Fruit fly (Drosophila melanogaster): Measurements from ENCODE around the gene slp2.

The slp2 gene

DNA sequence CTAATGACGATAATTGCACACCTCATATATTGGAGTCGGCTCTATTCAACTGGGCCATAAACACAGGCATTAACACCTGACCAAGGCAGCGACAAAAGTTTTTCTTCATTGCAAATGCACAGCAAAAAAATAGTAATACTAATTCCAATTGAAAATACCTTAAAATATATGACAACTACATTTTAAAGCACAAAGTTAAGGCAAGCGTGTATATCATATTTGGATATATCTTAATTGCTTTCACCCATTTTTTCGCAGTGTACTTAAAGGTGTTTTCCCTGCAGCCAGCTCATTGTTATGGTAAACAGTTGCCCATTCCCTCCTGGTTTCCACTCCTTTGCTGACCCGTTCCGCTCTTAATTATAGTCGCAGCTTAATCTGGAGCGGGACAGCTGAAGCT is 4.3 kb downstream of the slp2 start (continued):
- TF ChIP-seq salm (tag; optimal IDR thresholded peaks at IDR 0.05) (no peak), CG1602 (GFP tag; optimal IDR thresholded peaks at IDR 0.05) (peak; percentile 11), CG4404 (GFP tag; IDR thresholded peaks at IDR 0.05) (no peak), gfzf (GFP tag; optimal IDR thresholded peaks at IDR 0.05) (no peak), tna (GFP tag; IDR thresholded peaks at IDR 0.05; ENCODE audit: partially characterized antibody) (no peak), sens (GFP tag) (peak; percentile 93), cad (GFP tag; optimal IDR thresholded peaks at IDR 0.05) (no peak), corto (GFP tag; optimal IDR thresholded peaks at IDR 0.05) (no peak), CG13894 (tag; optimal IDR thresholded peaks at IDR 0.05) (no peak), cas (GFP tag; IDR thresholded peaks at IDR 0.05) (no peak), CG5180 (GFP tag; optimal IDR thresholded peaks at IDR 0.05) (no peak), CG31365 (tag; optimal IDR thresholded peaks at IDR 0.05) (no peak), ham (GFP tag; IDR thresholded peaks at IDR 0.05) (no peak), BtbVII (GFP tag; optimal IDR thresholded peaks at IDR 0.05) (no peak), eve (GFP tag; optimal IDR thresholded peaks at IDR 0.05) (no peak), mirr (GFP tag; optimal IDR thresholded peaks at IDR 0.05) (no peak), CG3163 (GFP tag; optimal IDR thresholded peaks at IDR 0.05) (no peak), CG12744 (GFP tag; optimal IDR thresholded peaks at IDR 0.05) (no peak), Deaf1 (tag; optimal IDR thresholded peaks at IDR 0.05) (no peak), CG3281 (GFP tag; optimal IDR thresholded peaks at IDR 0.05) (no peak), Atf3 (GFP tag; optimal IDR thresholded peaks at IDR 0.05) (no peak), ase (GFP tag; IDR thresholded peaks at IDR 0.05) (peak; percentile 12; the same call in 1 of the 3 replicates), dm (GFP tag; optimal IDR thresholded peaks at IDR 0.05) (no peak), dpn (GFP tag; optimal IDR thresholded peaks at IDR 0.05) (peak in 1 of 2 experiments; percentile 11), Jarid2 (GFP tag; optimal IDR thresholded peaks at IDR 0.05) (no peak), az2 (GFP tag; optimal IDR thresholded peaks at IDR 0.05) (peak; percentile 12), CG4617 (GFP tag; optimal IDR thresholded peaks at IDR 0.05; ENCODE audit: borderline replicate concordance) (no peak), CG18476 (GFP tag; optimal IDR thresholded peaks at IDR 0.05) (no peak), Mes4 (GFP tag; optimal IDR thresholded peaks at IDR 0.05) (no peak), CG8089 (GFP tag; optimal IDR thresholded peaks at IDR 0.05) (no peak), jumu (GFP tag; optimal IDR thresholded peaks at IDR 0.05) (no peak), gsb-n (tag; optimal IDR thresholded peaks at IDR 0.05) (no peak), Abd-B (GFP tag; optimal IDR thresholded peaks at IDR 0.05) (no peak), odd (GFP tag; optimal IDR thresholded peaks at IDR 0.05) (no peak), CG16779 (GFP tag; IDR thresholded peaks at IDR 0.05) (no peak), CG2712 (tag; optimal IDR thresholded peaks at IDR 0.05) (peak; percentile 62), CG11504 (tag; optimal IDR thresholded peaks at IDR 0.05) (no peak), CG9727 (GFP tag; optimal IDR thresholded peaks at IDR 0.05) (peak; percentile 55), sd (tag; optimal IDR thresholded peaks at IDR 0.05) (no peak), CG1024 (GFP tag; IDR thresholded peaks at IDR 0.05) (0 out of 2 replicates have a peak, but pooled peaks have one; percentile 40), Doc2 (GFP tag; IDR thresholded peaks at IDR 0.05) (no peak), ewg (GFP tag; optimal IDR thresholded peaks at IDR 0.05) (no peak), Hmr (GFP tag; optimal IDR thresholded peaks at IDR 0.05) (no peak), CG13296 (GFP tag; optimal IDR thresholded peaks at IDR 0.05) (no peak), CG1233 (GFP tag; optimal IDR thresholded peaks at IDR 0.05) (no peak), CG15011 (GFP tag; optimal IDR thresholded peaks at IDR 0.05) (no peak)
